Worm (Caenorhabditis elegans) whole organism, L4/young adult: ENCODE results near the gene erd-2.1.

Experiments
- W03F9.2 ChIP-seq: fragments of 150-350 bp; optimal IDR thresholded peaks from 2 replicates; lab custom pipeline; 2014; ENCODE audit warnings: missing biosample characterization, missing genetic modification characterization
- dao-5 ChIP-seq: sonication (generic microtip); optimal IDR thresholded peaks from 2 replicates; lab custom pipeline; 2016; ENCODE audit warnings: missing genotype, missing genetic modification characterization, moderate library complexity, missing compliant biosample characterization
- him-1 ChIP-seq: sonication (generic microtip); optimal IDR thresholded peaks from 2 replicates; lab custom pipeline; 2016; ENCODE audit warnings: missing genotype, missing genetic modification reagents, missing genetic modification characterization, missing compliant biosample characterization

erd-2.1 gene

DNA sequence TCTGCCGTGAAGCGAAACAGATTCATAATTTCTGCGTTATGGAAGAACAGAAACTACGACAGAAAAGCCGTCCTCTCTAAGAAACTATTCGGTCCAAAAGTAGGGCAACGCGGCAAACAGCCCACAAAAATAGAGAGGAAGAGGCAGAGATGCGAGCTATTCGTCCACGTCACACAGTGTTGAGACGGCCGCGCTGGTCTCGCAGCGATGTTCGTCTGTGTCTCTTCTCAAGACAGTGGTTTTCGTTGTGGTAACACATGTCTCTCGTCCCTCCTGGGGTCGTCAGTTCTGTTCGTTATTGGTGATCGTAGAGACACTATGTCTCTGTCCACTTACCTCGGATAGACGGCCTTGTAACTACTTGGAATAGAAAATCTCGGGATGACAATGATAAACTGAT is at the start of gene erd-2.1:
erd-2.1 (minus strand) TSS at position 114 of the 400 bp plus-strand sequence.
- TF ChIP-seq him-1 (tag; lab: Kevin White, UChicago), result peak; percentile 69
- no peak for TF ChIP-seq dao-5 (tag; lab: Kevin White, UChicago)
- TF ChIP-seq W03F9.2, result no peak

DNA sequence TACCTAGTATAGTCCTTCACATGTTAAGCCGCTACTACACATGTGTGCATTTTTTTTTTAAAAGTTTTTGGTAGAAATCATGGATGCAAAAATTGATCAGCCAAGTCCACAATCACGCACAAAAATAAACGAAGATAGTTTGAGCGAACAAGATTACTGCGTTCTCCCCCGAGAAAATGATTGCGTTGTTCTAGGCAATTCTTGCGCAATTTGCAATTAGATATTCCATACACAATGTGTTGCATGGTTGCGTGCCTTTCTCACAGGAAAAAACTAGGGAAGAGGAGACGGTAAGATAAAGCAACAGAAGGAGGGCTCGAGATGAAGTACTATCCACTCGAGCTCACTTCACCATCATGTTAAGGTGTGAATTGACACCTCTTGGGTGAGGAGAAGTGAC is 47.4 kb upstream of the erd-2.1 start:
- TF ChIP-seq W03F9.2 (no peak), him-1 (tag; lab: Kevin White, UChicago) (no peak), dao-5 (tag; lab: Kevin White, UChicago) (no peak)

DNA sequence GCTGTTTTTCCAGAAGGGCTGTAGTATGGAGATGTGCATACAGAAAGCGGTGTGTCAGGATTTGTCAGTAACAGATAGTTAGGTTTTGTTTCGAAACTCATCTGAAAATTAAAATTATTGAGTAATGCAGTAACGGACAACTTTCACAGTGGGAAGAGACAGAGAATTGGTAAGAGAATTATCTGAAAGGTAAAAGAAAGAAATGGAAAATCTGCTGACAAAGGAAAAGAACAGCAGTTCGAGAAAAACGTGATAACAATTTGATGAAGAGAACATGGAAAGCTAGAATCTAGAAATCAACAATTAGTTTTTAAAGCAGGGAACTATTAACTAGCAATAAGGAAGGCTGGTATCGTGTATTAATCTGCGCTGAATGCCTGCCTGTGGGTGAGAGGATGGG is 46.7 kb upstream of the erd-2.1 start, which contains the start of gene sex-1:
sex-1 (minus strand) TSS at position 101 of the 400 bp plus-strand sequence.
- TF ChIP-seq him-1 (tag; lab: Kevin White, UChicago) (no peak), W03F9.2 (no peak), dao-5 (tag; lab: Kevin White, UChicago) (no peak)

DNA sequence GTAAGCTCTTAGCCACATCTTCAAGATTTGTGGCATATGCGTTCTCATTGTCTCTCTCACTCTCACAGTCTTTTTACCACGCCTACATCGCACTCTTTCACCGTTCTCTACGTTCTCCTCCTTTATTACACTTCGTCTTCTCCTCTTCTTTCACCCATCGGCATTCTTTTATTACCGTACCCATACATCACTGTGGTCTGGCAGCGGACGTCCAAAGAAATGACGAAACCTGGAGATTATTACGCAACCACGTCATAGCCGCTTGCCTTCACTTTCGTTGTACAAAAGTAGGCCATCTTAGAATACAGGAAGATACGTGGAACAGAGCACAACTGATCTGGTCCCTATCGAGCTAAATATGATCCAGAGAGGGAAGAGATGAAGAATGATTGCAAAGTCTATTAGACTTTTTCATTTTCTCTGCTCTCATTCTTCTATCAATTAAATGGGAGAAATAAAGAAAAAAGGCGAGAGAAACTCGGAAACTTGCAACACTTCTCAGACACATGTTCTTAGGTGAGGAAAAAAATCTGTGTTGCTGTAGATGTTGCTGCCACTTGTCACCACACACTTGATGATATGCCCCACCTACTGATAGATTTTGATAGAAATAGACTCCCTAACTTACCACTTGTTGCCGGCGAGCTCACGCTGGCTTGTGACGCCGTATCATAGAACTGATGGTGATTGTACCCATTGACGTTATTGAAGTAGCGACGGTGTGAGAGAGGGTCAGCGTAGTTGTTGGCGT is 45.9 kb upstream of the erd-2.1 start:
- TF ChIP-seq him-1 (tag; lab: Kevin White, UChicago) (no peak), dao-5 (tag; lab: Kevin White, UChicago) (no peak), W03F9.2 (no peak)

DNA sequence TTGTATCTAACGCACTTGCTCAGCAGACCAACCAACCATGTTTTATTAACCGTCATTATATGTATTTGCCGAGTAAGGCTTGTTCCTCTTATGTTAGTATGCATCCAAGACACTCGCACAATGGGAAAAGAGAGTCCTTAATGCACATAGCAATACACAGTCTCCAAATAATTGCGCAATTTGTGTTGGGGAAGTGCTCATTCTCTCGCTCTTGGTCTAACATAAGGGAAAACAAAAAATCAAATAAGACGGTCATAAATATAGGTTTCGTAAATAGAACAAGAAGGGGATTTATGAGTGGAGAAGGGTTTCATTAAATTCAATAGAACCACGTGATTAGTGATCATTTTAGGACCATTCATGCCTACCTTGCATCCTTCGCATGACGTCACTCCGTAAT is 44.9 kb upstream of the erd-2.1 start:
- TF ChIP-seq W03F9.2 (no peak), dao-5 (tag; lab: Kevin White, UChicago) (no peak), him-1 (tag; lab: Kevin White, UChicago) (no peak)

DNA sequence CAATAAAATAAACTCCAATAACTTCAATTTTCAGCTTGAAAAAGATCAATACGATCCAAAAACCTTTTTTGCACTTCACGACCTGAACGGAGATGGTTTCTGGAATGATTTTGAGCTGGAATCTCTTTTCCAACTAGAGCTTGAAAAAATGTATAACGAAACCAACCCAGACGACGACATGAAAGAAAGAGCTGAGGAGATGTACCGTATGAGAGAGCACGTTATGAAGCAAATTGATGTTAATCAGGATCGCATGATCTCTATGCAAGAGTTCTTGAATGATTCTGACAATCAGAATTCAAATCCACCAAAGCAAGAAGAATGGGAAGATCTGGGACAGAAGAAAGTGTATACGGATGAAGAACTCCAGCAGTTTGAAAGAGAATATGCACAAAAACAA is 40.6 kb upstream of the erd-2.1 start:
- TF ChIP-seq him-1 (tag; lab: Kevin White, UChicago) (no peak), W03F9.2 (no peak), dao-5 (tag; lab: Kevin White, UChicago) (no peak)

DNA sequence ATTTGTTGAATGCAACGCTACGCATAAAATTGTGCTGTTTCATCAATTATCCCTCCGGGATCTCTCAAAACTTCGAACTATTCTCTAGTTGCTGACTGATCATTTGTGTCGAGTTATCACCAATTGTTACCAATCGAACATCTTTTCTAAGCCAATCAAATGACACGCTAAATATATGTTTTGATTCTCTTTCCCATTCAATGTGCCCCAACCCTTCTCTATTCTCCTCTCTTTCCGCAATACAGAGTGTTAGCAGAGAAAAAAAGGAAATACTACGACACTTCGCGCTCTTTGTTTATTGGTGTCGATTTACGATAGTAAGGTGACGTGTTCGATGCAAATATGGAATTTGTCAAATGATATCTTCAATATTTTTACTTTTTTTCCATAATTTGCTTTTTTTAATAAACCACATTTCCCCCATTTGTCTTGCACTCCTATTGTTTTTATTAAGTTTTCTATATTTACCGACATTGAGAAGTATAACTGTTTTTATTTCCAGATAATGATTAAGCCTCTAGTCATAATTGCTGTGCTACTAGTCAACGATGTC is 38.7 kb upstream of the erd-2.1 start, which contains the start of gene nucb-1:
nucb-1 (plus strand) TSS at position 503 of the 553 bp plus-strand sequence.
- TF ChIP-seq him-1 (tag; lab: Kevin White, UChicago) (no peak), W03F9.2 (peak; percentile 40)

DNA sequence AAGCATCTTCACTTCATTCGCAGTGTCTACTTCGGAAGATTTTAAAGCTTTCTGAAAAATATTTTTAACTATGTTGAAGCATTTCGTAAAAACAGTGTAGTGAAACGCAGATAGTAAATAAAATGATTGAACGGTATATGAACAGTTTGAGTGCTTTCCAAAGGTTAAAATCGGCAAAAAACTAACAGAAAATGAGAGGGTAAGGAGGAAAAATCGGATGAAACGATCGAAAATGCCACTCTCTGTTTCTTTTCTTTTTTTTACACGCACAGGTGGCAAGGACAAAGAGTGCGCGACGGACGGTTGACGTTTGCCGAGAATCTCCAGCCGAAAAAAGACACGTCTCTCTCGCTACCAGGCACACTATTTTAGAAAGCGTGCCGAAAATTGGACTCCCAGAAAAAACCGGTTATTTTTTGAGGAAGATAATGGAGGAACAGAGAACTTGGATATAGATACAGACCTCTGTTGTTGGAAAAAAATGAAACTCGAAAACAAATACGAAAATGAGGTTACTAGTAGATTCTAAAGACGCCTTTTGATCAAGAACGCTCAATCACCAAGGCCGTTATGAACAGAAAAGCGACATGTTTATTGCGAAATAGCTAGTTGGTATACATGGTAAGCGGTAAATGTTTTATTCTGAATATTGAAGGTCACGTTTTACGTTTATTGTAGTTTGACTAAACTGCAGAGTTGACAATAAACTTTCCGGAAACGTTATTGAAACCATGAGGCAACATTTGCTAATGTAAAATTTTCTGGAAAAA is 35.9 kb upstream of the erd-2.1 start, which contains the start of gene myrf-2:
myrf-2 (minus strand) TSS at position 51 of the 770 bp plus-strand sequence.
- TF ChIP-seq him-1 (tag; lab: Kevin White, UChicago), result no peak
- no peak for TF ChIP-seq dao-5 (tag; lab: Kevin White, UChicago)
- TF ChIP-seq W03F9.2, result no peak

DNA sequence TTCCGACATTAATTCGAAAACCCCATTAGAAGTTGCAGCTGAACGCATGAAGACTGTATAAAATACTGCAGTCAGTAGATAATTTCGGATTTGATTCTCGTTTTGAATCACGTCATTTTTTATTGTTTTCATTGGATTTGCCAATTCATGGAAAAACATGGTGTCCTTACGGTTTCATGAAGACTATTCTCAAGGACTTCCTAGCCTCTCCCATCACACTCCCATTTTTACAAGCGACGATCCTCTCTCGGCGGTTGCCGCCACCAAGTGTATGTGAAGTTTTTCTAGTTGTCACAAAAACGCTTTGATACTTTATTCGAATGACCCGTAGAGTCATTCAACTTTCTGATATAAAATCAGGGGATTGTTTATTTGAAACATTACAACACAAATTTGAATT is 31.2 kb upstream of the erd-2.1 start:
- no peak for TF ChIP-seq him-1 (tag; lab: Kevin White, UChicago)
- no peak for TF ChIP-seq dao-5 (tag; lab: Kevin White, UChicago)
- TF ChIP-seq W03F9.2, result no peak

DNA sequence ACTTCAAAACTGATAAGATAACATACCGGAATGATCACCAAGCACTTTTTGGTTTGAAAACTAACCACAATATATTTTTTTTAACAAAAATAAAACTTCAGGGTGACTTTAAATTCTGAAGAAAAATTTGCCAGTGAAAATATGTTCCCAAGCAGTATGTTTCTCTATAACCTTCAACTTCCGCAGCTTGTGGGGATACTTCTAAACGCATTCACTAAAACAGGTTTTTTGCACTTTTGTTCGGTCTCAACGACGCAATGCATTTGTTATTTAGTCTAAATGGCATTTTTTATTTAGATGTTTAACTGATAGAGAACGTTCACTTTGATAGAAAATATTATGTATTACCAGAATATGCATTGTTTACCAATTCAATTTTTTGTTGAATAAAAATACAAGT is 30.6 kb upstream of the erd-2.1 start:
- TF ChIP-seq him-1 (tag; lab: Kevin White, UChicago) (no peak), W03F9.2 (no peak), dao-5 (tag; lab: Kevin White, UChicago) (no peak)

DNA sequence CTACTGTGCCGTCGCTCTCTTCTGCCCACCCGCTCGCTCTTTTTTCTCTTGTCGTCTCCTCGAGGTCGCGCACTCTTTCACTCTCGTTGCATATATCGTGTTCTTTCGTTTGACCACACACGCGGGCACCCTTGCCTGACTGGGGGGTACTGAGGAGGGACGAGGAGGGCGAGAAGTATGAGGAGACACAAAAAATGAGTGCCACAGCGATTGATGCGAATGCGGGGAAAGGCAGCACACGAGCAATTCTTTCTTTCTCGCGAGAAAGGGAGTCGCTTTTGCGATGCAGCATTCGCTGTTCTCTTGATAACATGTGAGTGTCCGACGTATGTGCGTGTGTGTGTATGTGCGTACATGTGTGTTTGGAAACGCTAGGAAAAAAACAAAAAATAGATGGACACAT is 29.9 kb upstream of the erd-2.1 start:
- TF ChIP-seq W03F9.2 (peak; percentile 51), dao-5 (tag; lab: Kevin White, UChicago) (no peak), him-1 (tag; lab: Kevin White, UChicago) (peak; percentile 93)

DNA sequence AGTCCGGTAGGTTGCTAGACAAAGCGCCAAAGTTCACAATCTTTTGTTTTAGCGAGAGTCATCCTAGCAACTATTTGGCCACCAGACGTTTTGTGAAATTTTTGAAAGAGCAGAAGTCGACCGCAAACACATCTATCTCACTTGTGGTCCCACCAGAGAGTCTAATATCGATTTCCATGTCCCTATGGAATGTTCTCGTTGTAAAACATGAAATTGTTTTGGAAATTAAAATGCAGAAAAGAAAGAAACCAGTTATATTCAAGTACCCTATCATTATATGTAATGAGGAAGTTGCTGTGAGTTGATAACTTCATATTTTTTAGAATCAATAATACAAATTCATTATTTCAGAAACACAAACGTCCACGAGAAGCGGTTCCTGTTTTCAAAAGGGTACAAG is 26.1 kb upstream of the erd-2.1 start:
- no peak for TF ChIP-seq him-1 (tag; lab: Kevin White, UChicago)
- no peak for TF ChIP-seq dao-5 (tag; lab: Kevin White, UChicago)
- TF ChIP-seq W03F9.2, result no peak

DNA sequence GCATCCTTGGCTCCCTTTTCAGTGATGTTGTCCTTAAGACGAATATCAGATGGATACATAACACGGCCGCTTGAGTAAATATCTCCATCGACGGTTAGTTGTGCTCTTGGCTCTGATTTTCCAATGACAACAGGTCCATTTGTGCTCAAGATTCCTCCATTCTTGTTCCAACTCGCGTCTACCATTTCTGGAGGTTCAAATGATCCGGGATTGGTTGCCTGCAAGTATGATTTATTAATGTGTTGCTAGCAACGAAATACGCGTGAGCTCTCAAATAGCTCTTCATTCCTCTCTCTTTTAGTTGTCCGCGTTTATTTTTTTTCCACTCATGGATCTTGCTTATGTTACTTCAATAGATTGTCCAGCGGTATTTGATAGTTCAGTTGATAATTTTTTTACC is 25.1 kb upstream of the erd-2.1 start, which contains the start of gene arrd-28:
arrd-28 (plus strand) TSS at position 301 of the 400 bp plus-strand sequence.
- TF ChIP-seq dao-5 (tag; lab: Kevin White, UChicago) (no peak), him-1 (tag; lab: Kevin White, UChicago) (no peak), W03F9.2 (no peak)

DNA sequence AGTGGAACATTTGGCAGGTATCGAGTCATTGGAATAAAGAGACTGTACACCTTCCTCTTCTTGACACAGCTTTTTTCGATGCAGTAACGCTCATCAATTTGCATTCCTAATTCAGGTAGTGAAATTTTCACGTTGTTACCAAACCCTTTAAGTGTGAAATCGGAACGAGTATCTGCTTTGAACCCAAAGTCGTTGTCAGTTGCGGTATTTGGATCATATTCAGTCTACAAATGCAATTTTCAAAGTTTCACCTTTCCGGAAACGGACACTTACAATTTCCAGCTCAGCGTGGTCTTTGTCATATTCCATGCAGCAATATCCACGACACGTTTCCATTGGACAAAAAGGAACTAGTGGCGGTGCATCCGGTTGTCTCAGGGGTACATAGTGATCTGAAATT is 24.0 kb upstream of the erd-2.1 start:
- TF ChIP-seq dao-5 (tag; lab: Kevin White, UChicago) (no peak), W03F9.2 (no peak), him-1 (tag; lab: Kevin White, UChicago) (no peak)
